Worm (Caenorhabditis elegans) whole organism, L3 larva: ENCODE measurements around the gene ZK418.2.
A peak's percentile ranks its signal among the peaks of the same experiment; 100 is the strongest.

ENCODE experiments used
- R02D3.7 ChIP-seq: fragments of 150-350 bp; optimal IDR thresholded peaks from 2 replicates; lab custom pipeline; 2014; ENCODE audit warnings: missing biosample characterization, missing genetic modification characterization
- ZK546.5 ChIP-seq: sonication (generic microtip); optimal IDR thresholded peaks from 2 replicates; lab custom pipeline; 2017; ENCODE audit warnings: missing biosample characterization, missing genetic modification characterization
- aly-2 ChIP-seq: fragments of 150-350 bp; optimal IDR thresholded peaks from 2 replicates; lab custom pipeline; 2014; ENCODE audit warnings: missing biosample characterization, missing genetic modification characterization
- ama-1 ChIP-seq: fragments of 150-350 bp; optimal IDR thresholded peaks from 2 replicates; lab custom pipeline; 2018
- ceh-16 ChIP-seq: sonication (generic microtip); optimal IDR thresholded peaks from 2 replicates; lab custom pipeline; 2017; ENCODE audit warnings: missing biosample characterization, missing genetic modification characterization
- ceh-28 ChIP-seq: fragments of 150-350 bp; optimal IDR thresholded peaks from 2 replicates; lab custom pipeline; 2014; ENCODE audit warnings: missing biosample characterization, missing genetic modification reagents, missing genetic modification characterization
- ceh-82 ChIP-seq: fragments of 150-350 bp; optimal IDR thresholded peaks from 2 replicates; lab custom pipeline; 2014; ENCODE audit warnings: missing biosample characterization, missing genetic modification characterization
- ceh-9 ChIP-seq: sonication (generic microtip); optimal IDR thresholded peaks from 2 replicates; lab custom pipeline; 2018; ENCODE audit warnings: missing biosample characterization, missing genetic modification characterization
- daf-12 ChIP-seq: fragments of 150-350 bp; optimal IDR thresholded peaks from 2 replicates; lab custom pipeline; 2014; ENCODE audit warnings: missing biosample characterization, missing genetic modification reagents, missing genetic modification characterization
- egl-27 ChIP-seq: sonication (generic microtip); optimal IDR thresholded peaks from 4 replicates; lab custom pipeline; 2017; ENCODE audit warnings: missing biosample characterization, missing genetic modification reagents, missing genetic modification characterization
- egl-5 ChIP-seq: fragments of 150-350 bp; optimal IDR thresholded peaks from 2 replicates; lab custom pipeline; 2017; ENCODE audit warnings: missing biosample characterization, missing genetic modification reagents, missing genetic modification characterization, inconsistent platforms
- elt-1 ChIP-seq: fragments of 150-350 bp; optimal IDR thresholded peaks from 2 replicates; lab custom pipeline; 2014; ENCODE audit warnings: missing biosample characterization, missing genetic modification characterization
- elt-2 ChIP-seq: sonication (generic microtip); optimal IDR thresholded peaks from 2 replicates; lab custom pipeline; 2016; ENCODE audit warnings: missing genetic modification reagents, mild to moderate bottlenecking, missing genetic modification characterization, missing compliant biosample characterization
- elt-3 ChIP-seq, 3 experiments: fragments of 150-350 bp in 1 of 3; sonication (generic microtip) in 2 of 3; optimal IDR thresholded peaks; 2 replicates in 2 of 3; 4 replicates in 1 of 3; lab custom pipeline; 2014 to 2017; ENCODE audit warnings: missing biosample characterization in 3 of 3, missing genetic modification characterization in 3 of 3
- eor-1 ChIP-seq, 2 experiments: fragments of 150-350 bp; optimal IDR thresholded peaks; 2 replicates each; lab custom pipeline; 2014 to 2018; ENCODE audit warnings: missing biosample characterization in 2 of 2, missing genetic modification characterization in 2 of 2
- fkh-10 ChIP-seq: sonication (generic microtip); optimal IDR thresholded peaks from 2 replicates; lab custom pipeline; 2017; ENCODE audit warnings: missing biosample characterization, missing genetic modification reagents, missing genetic modification characterization
- fkh-2 ChIP-seq: fragments of 150-350 bp; optimal IDR thresholded peaks from 2 replicates; lab custom pipeline; 2014; ENCODE audit warnings: missing biosample characterization, missing genetic modification reagents, missing genetic modification characterization
- fos-1 ChIP-seq: fragments of 150-350 bp; optimal IDR thresholded peaks from 2 replicates; lab custom pipeline; 2014; ENCODE audit warnings: missing biosample characterization, missing genetic modification characterization
- hmg-11 ChIP-seq: sonication (generic microtip); optimal IDR thresholded peaks from 2 replicates; lab custom pipeline; 2016; ENCODE audit warnings: missing genetic modification characterization, missing compliant biosample characterization
- jun-1 ChIP-seq: fragments of 150-350 bp; optimal IDR thresholded peaks from 2 replicates; lab custom pipeline; 2014; ENCODE audit warnings: missing biosample characterization, missing genetic modification reagents, missing genetic modification characterization
- lin-15B ChIP-seq: fragments of 150-350 bp; optimal IDR thresholded peaks from 2 replicates; lab custom pipeline; 2014; ENCODE audit warnings: missing biosample characterization, missing genetic modification characterization
- lin-39 ChIP-seq: fragments of 150-350 bp; optimal IDR thresholded peaks from 2 replicates; lab custom pipeline; 2018; ENCODE audit warnings: missing biosample characterization, missing genetic modification reagents, missing genetic modification characterization
- lsy-12 ChIP-seq: sonication (generic microtip); optimal IDR thresholded peaks from 2 replicates; lab custom pipeline; 2016; ENCODE audit warnings: mild to moderate bottlenecking, missing genetic modification characterization, missing compliant biosample characterization
- mdl-1 ChIP-seq: fragments of 150-350 bp; optimal IDR thresholded peaks from 2 replicates; lab custom pipeline; 2014; ENCODE audit warnings: missing biosample characterization, missing genetic modification characterization
- mml-1 ChIP-seq: fragments of 150-350 bp; sonication (generic microtip); optimal IDR thresholded peaks from 3 replicates; lab custom pipeline; 2014; ENCODE audit warnings: missing biosample characterization, missing genetic modification characterization
- nfya-1 ChIP-seq: sonication (generic microtip); optimal IDR thresholded peaks from 2 replicates; lab custom pipeline; 2017; ENCODE audit warnings: missing genetic modification characterization, mild to moderate bottlenecking, missing compliant biosample characterization, antibody characterized with exemption, moderate library complexity; ENCODE audit not compliant: insufficient read depth
- nhr-11 ChIP-seq: fragments of 150-350 bp; optimal IDR thresholded peaks from 2 replicates; lab custom pipeline; 2014; ENCODE audit warnings: missing biosample characterization, missing genetic modification characterization
- nhr-12 ChIP-seq: fragments of 150-350 bp; optimal IDR thresholded peaks from 2 replicates; lab custom pipeline; 2014; ENCODE audit warnings: missing biosample characterization, missing genetic modification characterization
- nhr-23 ChIP-seq: fragments of 150-350 bp; optimal IDR thresholded peaks from 2 replicates; lab custom pipeline; 2014; ENCODE audit warnings: missing biosample characterization, missing genetic modification reagents, missing genetic modification characterization
- nhr-237 ChIP-seq: fragments of 150-350 bp; optimal IDR thresholded peaks from 2 replicates; lab custom pipeline; 2014; ENCODE audit warnings: missing biosample characterization, missing genetic modification characterization
- nhr-25 ChIP-seq: sonication (generic microtip); optimal IDR thresholded peaks from 2 replicates; lab custom pipeline; 2017; ENCODE audit warnings: missing biosample characterization, missing genetic modification characterization
- nhr-28 ChIP-seq: fragments of 150-350 bp; optimal IDR thresholded peaks from 2 replicates; lab custom pipeline; 2014; ENCODE audit warnings: missing biosample characterization, missing genetic modification characterization
- nhr-43 ChIP-seq: sonication (generic microtip); optimal IDR thresholded peaks from 2 replicates; lab custom pipeline; 2016; ENCODE audit warnings: mild to moderate bottlenecking, missing genetic modification characterization, missing compliant biosample characterization; ENCODE audit not compliant: poor library complexity, severe bottlenecking
- nhr-67 ChIP-seq: fragments of 150-350 bp; optimal IDR thresholded peaks from 2 replicates; lab custom pipeline; 2014; ENCODE audit warnings: missing biosample characterization, missing genetic modification characterization
- nhr-76 ChIP-seq: fragments of 150-350 bp; sonication (generic microtip); optimal IDR thresholded peaks from 5 replicates; lab custom pipeline; 2014; ENCODE audit warnings: missing biosample characterization, missing genetic modification characterization
- nhr-77 ChIP-seq: fragments of 150-350 bp; optimal IDR thresholded peaks from 2 replicates; lab custom pipeline; 2014; ENCODE audit warnings: missing biosample characterization, missing genetic modification characterization
- pha-4 ChIP-seq: fragments of 150-350 bp; optimal IDR thresholded peaks from 2 replicates; lab custom pipeline; 2014; ENCODE audit warnings: missing biosample characterization, missing genetic modification reagents, missing genetic modification characterization
- pqm-1 ChIP-seq: fragments of 150-350 bp; optimal IDR thresholded peaks from 2 replicates; lab custom pipeline; 2017; ENCODE audit warnings: missing biosample characterization, missing genetic modification characterization, inconsistent platforms
- sea-2 ChIP-seq: fragments of 150-350 bp; sonication (generic microtip); optimal IDR thresholded peaks from 4 replicates; lab custom pipeline; 2014; ENCODE audit warnings: missing biosample characterization, missing genetic modification reagents, missing genetic modification characterization
- skn-1 ChIP-seq: fragments of 150-350 bp; optimal IDR thresholded peaks from 2 replicates; lab custom pipeline; 2014; ENCODE audit warnings: missing biosample characterization, missing genetic modification characterization
- snpc-4 ChIP-seq: fragments of 150-350 bp; optimal IDR thresholded peaks from 2 replicates; lab custom pipeline; 2014; ENCODE audit warnings: missing biosample characterization, missing genetic modification characterization
- tbx-2 ChIP-seq: sonication (generic microtip); optimal IDR thresholded peaks from 2 replicates; lab custom pipeline; 2016; ENCODE audit warnings: mild to moderate bottlenecking, missing genetic modification characterization, missing compliant biosample characterization
- unc-39 ChIP-seq: sonication (generic microtip); optimal IDR thresholded peaks from 4 replicates; lab custom pipeline; 2017; ENCODE audit warnings: missing biosample characterization, missing genetic modification characterization
- unc-62 ChIP-seq: fragments of 150-350 bp; sonication (generic microtip); optimal IDR thresholded peaks from 4 replicates; lab custom pipeline; 2014; ENCODE audit warnings: missing biosample characterization, missing genetic modification reagents, missing genetic modification characterization
- zag-1 ChIP-seq: fragments of 150-350 bp; optimal IDR thresholded peaks from 2 replicates; lab custom pipeline; 2014; ENCODE audit warnings: missing biosample characterization, missing genetic modification characterization
- ztf-11 ChIP-seq: fragments of 150-350 bp; optimal IDR thresholded peaks from 2 replicates; lab custom pipeline; 2014; ENCODE audit warnings: missing biosample characterization, missing genetic modification characterization
- ztf-4 ChIP-seq: fragments of 150-350 bp; optimal IDR thresholded peaks from 2 replicates; lab custom pipeline; 2014; ENCODE audit warnings: missing biosample characterization, missing genetic modification characterization

The ZK418.2 gene

ce11 chrIII:7072452-7072851 is 18.7 kb upstream of the ZK418.2 start, which contains the start of gene lin-37:
Gene lin-37, minus strand, starts transcription at chrIII:7072552.
- TF ChIP-seq elt-1 (tag; lab: Kevin White, UChicago), result no peak
- no peak for TF ChIP-seq ceh-82 (tag; lab: Kevin White, UChicago)
- no peak for TF ChIP-seq unc-39 (tag; lab: Kevin White, UChicago)

ce11 chrIII:7073801-7074386 is 17.2 kb upstream of the ZK418.2 start, which contains the start of gene ZK418.5:
Gene ZK418.5, minus strand, starts transcription at chrIII:7073851.
- TF ChIP-seq pqm-1 (tag; lab: Kevin White, UChicago), result no peak
- no peak for TF ChIP-seq sea-2 (GFP tag; lab: Kevin White, UChicago)
- no peak for TF ChIP-seq elt-3 (tag; optimal IDR thresholded peaks at IDR 0.05; lab: Kevin White, UChicago)
- TF ChIP-seq ama-1 (lab: Kevin White, UChicago), result no peak
- no peak for TF ChIP-seq ztf-11
- TF ChIP-seq ztf-4, result no peak
- no peak for TF ChIP-seq nhr-77 (tag; lab: Kevin White, UChicago)
- TF ChIP-seq nhr-28, result no peak
- TF ChIP-seq zag-1 (tag; lab: Kevin White, UChicago), result no peak
- TF ChIP-seq unc-39 (tag; lab: Kevin White, UChicago), result no peak
- TF ChIP-seq nfya-1 (tag; lab: Kevin White, UChicago), result peak; percentile 53
- no peak for TF ChIP-seq fos-1
- no peak for TF ChIP-seq ceh-28 (tag; lab: Kevin White, UChicago)
- no peak for TF ChIP-seq ZK546.5 (tag; lab: Kevin White, UChicago)
- TF ChIP-seq fkh-10 (GFP tag; lab: Kevin White, UChicago), result no peak
- no peak for TF ChIP-seq nhr-43 (tag; lab: Kevin White, UChicago)
- peak; percentile 16 for TF ChIP-seq R02D3.7 (tag; lab: Kevin White, UChicago)
- TF ChIP-seq lsy-12, result no peak
- peak; percentile 14 for TF ChIP-seq nhr-25 (tag; lab: Kevin White, UChicago)
- TF ChIP-seq daf-12 (tag; lab: Kevin White, UChicago), result no peak
- TF ChIP-seq lin-39 (tag; lab: Kevin White, UChicago), result peak; percentile 9
- no peak for TF ChIP-seq egl-27 (tag; lab: Kevin White, UChicago)
- TF ChIP-seq nhr-23 (tag; lab: Kevin White, UChicago), result peak; percentile 34
- TF ChIP-seq aly-2 (tag; lab: Kevin White, UChicago), result no peak
- TF ChIP-seq nhr-237 (tag; lab: Kevin White, UChicago), result no peak
- no peak for TF ChIP-seq nhr-12
- TF ChIP-seq eor-1 (tag; optimal IDR thresholded peaks at IDR 0.05; lab: Kevin White, UChicago), result no peak
- TF ChIP-seq mml-1 (tag; lab: Kevin White, UChicago), result no peak
- TF ChIP-seq lin-15B (tag; lab: Kevin White, UChicago), result peak; percentile 62
- no peak for TF ChIP-seq snpc-4 (tag; lab: Kevin White, UChicago)
- TF ChIP-seq elt-2 (tag; lab: Kevin White, UChicago), result peak; percentile 20
- no peak for TF ChIP-seq mdl-1 (tag; lab: Kevin White, UChicago)
- no peak for TF ChIP-seq ceh-9 (tag; lab: Kevin White, UChicago)
- no peak for TF ChIP-seq nhr-11 (tag; lab: Kevin White, UChicago)
- no peak for TF ChIP-seq nhr-67 (tag; lab: Kevin White, UChicago)
- no peak for TF ChIP-seq jun-1
- peak; percentile 63 for TF ChIP-seq pha-4 (tag; lab: Kevin White, UChicago)
- TF ChIP-seq ceh-82 (tag; lab: Kevin White, UChicago), result no peak
- no peak for TF ChIP-seq hmg-11 (tag; lab: Kevin White, UChicago)
- no peak for TF ChIP-seq skn-1 (tag; lab: Kevin White, UChicago)
- TF ChIP-seq egl-5 (tag; lab: Kevin White, UChicago), result no peak
- no peak for TF ChIP-seq tbx-2 (tag; lab: Kevin White, UChicago)
- no peak for TF ChIP-seq nhr-76 (tag; lab: Kevin White, UChicago)
- TF ChIP-seq unc-62 (GFP tag; lab: Kevin White, UChicago), result no peak
- TF ChIP-seq fkh-2 (tag; lab: Kevin White, UChicago), result no peak
- TF ChIP-seq ceh-16 (tag; lab: Kevin White, UChicago), result no peak
- no peak for TF ChIP-seq elt-1 (tag; lab: Kevin White, UChicago)
- TF ChIP-seq, all 47 proteins: peak for 8
